Fruit fly (Drosophila melanogaster): Measurements from ENCODE around the gene CG9098.
A peak's percentile ranks its signal among the peaks of the same experiment; 100 is the strongest.

The CG9098 gene

DNA sequence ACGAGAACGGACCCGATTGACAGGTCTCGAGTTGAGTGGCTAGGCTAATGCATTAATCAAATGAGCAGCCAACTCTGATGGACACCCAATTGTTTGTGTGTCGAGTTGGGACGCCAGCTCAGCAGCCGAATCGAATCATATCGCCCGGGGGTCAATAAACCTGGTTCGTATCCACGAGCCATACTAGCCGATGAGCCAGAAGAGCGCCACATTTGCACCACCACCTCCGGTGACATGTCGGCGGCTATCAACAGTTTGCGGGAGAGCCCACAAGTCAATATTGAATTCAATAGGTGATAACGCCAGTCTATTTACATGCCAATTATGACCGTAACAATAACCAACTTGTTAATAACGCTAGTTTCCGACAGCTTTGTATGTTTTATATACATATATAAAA, 38.0 kb downstream of the CG9098 start (continued):
- TF ChIP-seq CG1603 (tag; optimal IDR thresholded peaks at IDR 0.05) (peak; percentile 32), CG4360 (GFP tag; IDR thresholded peaks at IDR 0.05) (0 out of 2 replicates have a peak, but pooled peaks have one; percentile 20), yki (optimal IDR thresholded peaks at IDR 0.05) (no peak), CG34422 (GFP tag; IDR thresholded peaks at IDR 0.05) (peak; percentile 20; the same call in 1 of the 3 replicates), CG12769 (tag; optimal IDR thresholded peaks at IDR 0.05) (peak; percentile 79), mam (GFP tag; optimal IDR thresholded peaks at IDR 0.05) (no peak), CG12942 (GFP tag; optimal IDR thresholded peaks at IDR 0.05) (peak; percentile 28), lov (optimal IDR thresholded peaks at IDR 0.05) (no peak), lov (GFP tag; IDR thresholded peaks at IDR 0.05) (peak; percentile 50; the same call in 1 of the 3 replicates), CG11247 (GFP tag; IDR thresholded peaks at IDR 0.05) (no peak), CG30403 (GFP tag; optimal IDR thresholded peaks at IDR 0.05) (no peak), Ada2b (GFP tag; IDR thresholded peaks at IDR 0.05) (0 out of 2 replicates have a peak, but pooled peaks have one; percentile 25), HLHmδ (GFP tag; optimal IDR thresholded peaks at IDR 0.05) (peak; percentile 86), sc (optimal IDR thresholded peaks at IDR 0.05) (no peak), sc (GFP tag; optimal IDR thresholded peaks at IDR 0.05) (peak; percentile 55), ac (GFP tag; optimal IDR thresholded peaks at IDR 0.05) (no peak), CG6254 (GFP tag; optimal IDR thresholded peaks at IDR 0.05) (peak; percentile 42), jigr1 (GFP tag; IDR thresholded peaks at IDR 0.05) (no peak), YL-1 (GFP tag; optimal IDR thresholded peaks at IDR 0.05) (peak; percentile 36), ash1 (GFP tag; optimal IDR thresholded peaks at IDR 0.05) (peak; percentile 49), CG18476 (GFP tag; optimal IDR thresholded peaks at IDR 0.05) (peak; percentile 4), CG3281 (GFP tag; optimal IDR thresholded peaks at IDR 0.05) (peak; percentile 74), unc-4 (GFP tag; IDR thresholded peaks at IDR 0.05; ENCODE audit: partially characterized antibody) (no peak), unpg (GFP tag; optimal IDR thresholded peaks at IDR 0.05) (peak; percentile 55), chn (GFP tag; optimal IDR thresholded peaks at IDR 0.05) (no peak), CG12071 (GFP tag; optimal IDR thresholded peaks at IDR 0.05) (peak; percentile 84), Sox102F (GFP tag; optimal IDR thresholded peaks at IDR 0.05) (peak; percentile 40), pita (GFP tag; optimal IDR thresholded peaks at IDR 0.05) (no peak), CG14710 (tag; optimal IDR thresholded peaks at IDR 0.05) (peak; percentile 43), CG4820 (GFP tag; optimal IDR thresholded peaks at IDR 0.05) (no peak), CG16815 (GFP tag; optimal IDR thresholded peaks at IDR 0.05) (no peak), Ravus (GFP tag; IDR thresholded peaks at IDR 0.05) (no peak), fru (optimal IDR thresholded peaks at IDR 0.05) (no peak), jing (GFP tag; optimal IDR thresholded peaks at IDR 0.05) (peak; percentile 1), otp (GFP tag; IDR thresholded peaks at IDR 0.05) (peak; percentile 77; the same call in 2 of the 3 replicates), CG17385 (GFP tag; optimal IDR thresholded peaks at IDR 0.05) (peak; percentile 67), Lpt (GFP tag; optimal IDR thresholded peaks at IDR 0.05) (no peak), kni (GFP tag; optimal IDR thresholded peaks at IDR 0.05) (peak; percentile 82), Mad (GFP tag; optimal IDR thresholded peaks at IDR 0.05) (no peak), vfl (GFP tag; optimal IDR thresholded peaks at IDR 0.05) (no peak), klu (GFP tag; IDR thresholded peaks at IDR 0.05) (no peak), slp2 (GFP tag; optimal IDR thresholded peaks at IDR 0.05) (no peak), tll (GFP tag; optimal IDR thresholded peaks at IDR 0.05) (no peak), PHDP (tag; optimal IDR thresholded peaks at IDR 0.05) (peak; percentile 71), chm (GFP tag; IDR thresholded peaks at IDR 0.05) (peak; percentile 62), cg (GFP tag; optimal IDR thresholded peaks at IDR 0.05) (no peak), corto (GFP tag; optimal IDR thresholded peaks at IDR 0.05) (no peak), bowl (GFP tag; IDR thresholded peaks at IDR 0.05) (no peak), CG10267 (tag; optimal IDR thresholded peaks at IDR 0.05) (peak; percentile 17), Antp (GFP tag; optimal IDR thresholded peaks at IDR 0.05) (no peak), CG8944 (GFP tag; optimal IDR thresholded peaks at IDR 0.05) (no peak), Spps (tag; optimal IDR thresholded peaks at IDR 0.05) (peak; percentile 6)

Data from whole organism, embryonic.